Worm (Caenorhabditis elegans) whole organism, L4 larva: ENCODE data around the gene cox-14.

Experiments
- T20F7.1 ChIP-seq: fragments of 200-800 bp; sonication (Bioruptor generic); optimal IDR thresholded peaks from 2 replicates; lab custom pipeline; 2018; ENCODE audit warnings: mild to moderate bottlenecking, missing genetic modification characterization, missing compliant biosample characterization
- aha-1 ChIP-seq: fragments of 150-350 bp; peaks from one replicate; lab custom pipeline; 2014; ENCODE audit warnings: missing biosample characterization, missing genetic modification characterization
- ama-1 ChIP-seq: fragments of 150-350 bp; optimal IDR thresholded peaks from 2 replicates; lab custom pipeline; 2014; ENCODE audit warnings: inconsistent platforms, mixed read lengths
- ceh-20 ChIP-seq: fragments of 200-800 bp; sonication (Bioruptor generic); IDR thresholded peaks from 2 replicates; pipeline ENCODE4 v1.3.6; 2022; ENCODE audit warnings: missing genetic modification reagents, missing genetic modification characterization, missing compliant biosample characterization
- ceh-62 ChIP-seq: sonication (generic microtip); optimal IDR thresholded peaks from 2 replicates; lab custom pipeline; 2017; ENCODE audit warnings: missing biosample characterization, missing genetic modification characterization
- cey-2 ChIP-seq: sonication (generic microtip); optimal IDR thresholded peaks from 3 replicates; lab custom pipeline; 2017; ENCODE audit warnings: missing genetic modification characterization, mild to moderate bottlenecking, missing compliant biosample characterization, antibody characterized with exemption, borderline replicate concordance; ENCODE audit not compliant: insufficient read depth
- daf-16 ChIP-seq, 3 experiments: sonication (generic microtip); optimal IDR thresholded peaks; 2 replicates each; lab custom pipeline; 2016 to 2017; ENCODE audit warnings: missing genetic modification characterization in 3 of 3, missing genetic modification reagents in 3 of 3, mild to moderate bottlenecking in 2 of 3, missing compliant biosample characterization in 2 of 3, missing biosample characterization in 1 of 3, moderate library complexity in 1 of 3
- daf-19 ChIP-seq: fragments of 200-800 bp; sonication (Bioruptor generic); conservative IDR thresholded peaks from 2 replicates; pipeline ENCODE4 v1.3.6; 2022; ENCODE audit warnings: missing genetic modification characterization, missing compliant biosample characterization
- daf-8 ChIP-seq: fragments of 200-800 bp; sonication (Bioruptor generic); IDR thresholded peaks from 2 replicates; pipeline ENCODE4 v1.3.6; 2022; ENCODE audit warnings: missing genetic modification characterization, missing compliant biosample characterization
- dmd-6 ChIP-seq: fragments of 200-800 bp; sonication (Bioruptor generic); IDR thresholded peaks from 2 replicates; pipeline ENCODE4 v1.3.6; 2022; ENCODE audit warnings: missing genetic modification reagents, missing genetic modification characterization, missing compliant biosample characterization
- dpl-1 ChIP-seq: fragments of 150-350 bp; optimal IDR thresholded peaks from 2 replicates; lab custom pipeline; 2014; ENCODE audit warnings: missing biosample characterization, missing genetic modification reagents, missing genetic modification characterization
- duxl-1 ChIP-seq: sonication (generic microtip); optimal IDR thresholded peaks from 2 replicates; lab custom pipeline; 2016; ENCODE audit warnings: mild to moderate bottlenecking, missing genetic modification characterization, moderate library complexity, missing compliant biosample characterization; ENCODE audit not compliant: poor library complexity
- dve-1 ChIP-seq: sonication (generic microtip); optimal IDR thresholded peaks from 2 replicates; lab custom pipeline; 2017; ENCODE audit warnings: antibody characterized with exemption, mild to moderate bottlenecking, missing genetic modification characterization, missing compliant biosample characterization; ENCODE audit not compliant: insufficient read depth
- fkh-10 ChIP-seq: fragments of 150-350 bp; optimal IDR thresholded peaks from 2 replicates; lab custom pipeline; 2014; ENCODE audit warnings: missing biosample characterization, missing genetic modification reagents, missing genetic modification characterization
- fos-1 ChIP-seq: fragments of 150-350 bp; optimal IDR thresholded peaks from 2 replicates; lab custom pipeline; 2014; ENCODE audit warnings: missing biosample characterization, missing genetic modification characterization
- gei-8 ChIP-seq: fragments of 200-800 bp; sonication (Bioruptor generic); optimal IDR thresholded peaks from 2 replicates; lab custom pipeline; 2018; ENCODE audit warnings: mild to moderate bottlenecking, missing genetic modification characterization, missing compliant biosample characterization
- hif-1 ChIP-seq, 2 experiments: sonication (generic microtip); optimal IDR thresholded peaks; 2 replicates each; lab custom pipeline; 2016 to 2017; ENCODE audit warnings: missing compliant biosample characterization in 2 of 2, missing genetic modification characterization in 2 of 2, missing genetic modification reagents in 2 of 2, missing genotype in 2 of 2, mild to moderate bottlenecking in 1 of 2
- hlh-11 ChIP-seq: fragments of 200-800 bp; sonication (Bioruptor generic); optimal IDR thresholded peaks from 2 replicates; lab custom pipeline; 2018; ENCODE audit warnings: mild to moderate bottlenecking, missing genetic modification characterization, missing compliant biosample characterization
- hlh-30 ChIP-seq: sonication (generic microtip); optimal IDR thresholded peaks from 2 replicates; lab custom pipeline; 2017; ENCODE audit warnings: antibody characterized with exemption, mild to moderate bottlenecking, missing genetic modification characterization, missing compliant biosample characterization; ENCODE audit not compliant: insufficient read depth
- hmg-1.1 ChIP-seq: fragments of 200-800 bp; sonication (Bioruptor generic); IDR thresholded peaks from 2 replicates; pipeline ENCODE4 v1.3.6; 2022; ENCODE audit warnings: missing genetic modification reagents, missing genetic modification characterization, missing compliant biosample characterization
- lin-1 ChIP-seq: fragments of 200-800 bp; sonication (Bioruptor generic); IDR thresholded peaks from 2 replicates; pipeline ENCODE4 v1.3.6; 2022; ENCODE audit warnings: missing genetic modification reagents, missing genetic modification characterization, missing compliant biosample characterization
- lin-13 ChIP-seq: fragments of 150-350 bp; optimal IDR thresholded peaks from 2 replicates; lab custom pipeline; 2014; ENCODE audit warnings: missing biosample characterization, missing genetic modification reagents, missing genetic modification characterization
- lir-3 ChIP-seq: sonication (generic microtip); optimal IDR thresholded peaks from 2 replicates; lab custom pipeline; 2016; ENCODE audit warnings: mild to moderate bottlenecking, missing genetic modification characterization, missing compliant biosample characterization
- lsy-2 ChIP-seq, 2 experiments: fragments of 150-350 bp in 1 of 2; sonication (generic microtip) in 1 of 2; optimal IDR thresholded peaks; 2 replicates each; lab custom pipeline; 2014 to 2017; ENCODE audit warnings: missing biosample characterization in 2 of 2, missing genetic modification characterization in 2 of 2
- madf-5 ChIP-seq, 2 experiments: fragments of 200-800 bp; sonication (Bioruptor generic); IDR thresholded peaks; 2 replicates each; pipeline ENCODE4 v1.3.6; 2022; ENCODE audit warnings: missing compliant biosample characterization in 2 of 2, missing genetic modification characterization in 2 of 2
- mep-1 ChIP-seq: fragments of 150-350 bp; sonication (generic microtip); optimal IDR thresholded peaks from 3 replicates; lab custom pipeline; 2014; ENCODE audit warnings: missing biosample characterization, missing genetic modification characterization
- mes-2 ChIP-seq: sonication (generic microtip); optimal IDR thresholded peaks from 2 replicates; lab custom pipeline; 2016; ENCODE audit warnings: missing genotype, mild to moderate bottlenecking, missing genetic modification characterization, missing compliant biosample characterization; ENCODE audit not compliant: poor library complexity, severe bottlenecking
- mxl-3 ChIP-seq: fragments of 200-800 bp; sonication (Bioruptor generic); optimal IDR thresholded peaks from 2 replicates; lab custom pipeline; 2018; ENCODE audit warnings: mild to moderate bottlenecking, missing genetic modification characterization, missing compliant biosample characterization
- nhr-10 ChIP-seq: fragments of 150-350 bp; optimal IDR thresholded peaks from 2 replicates; lab custom pipeline; 2014; ENCODE audit warnings: missing biosample characterization, missing genetic modification characterization
- nhr-102 ChIP-seq: sonication (generic microtip); optimal IDR thresholded peaks from 2 replicates; lab custom pipeline; 2016; ENCODE audit warnings: mild to moderate bottlenecking, missing genetic modification characterization, moderate library complexity, missing compliant biosample characterization
- nhr-237 ChIP-seq: sonication (generic microtip); optimal IDR thresholded peaks from 2 replicates; lab custom pipeline; 2017; ENCODE audit warnings: missing biosample characterization, missing genetic modification characterization
- nhr-28 ChIP-seq: fragments of 150-350 bp; optimal IDR thresholded peaks from 2 replicates; lab custom pipeline; 2014; ENCODE audit warnings: missing biosample characterization, missing genetic modification characterization
- nhr-41 ChIP-seq: fragments of 200-800 bp; sonication (Bioruptor generic); IDR thresholded peaks from 2 replicates; pipeline ENCODE4 v1.3.6; 2022; ENCODE audit warnings: missing genetic modification reagents, missing genetic modification characterization, missing compliant biosample characterization
- nhr-42 ChIP-seq: fragments of 200-800 bp; sonication (Bioruptor generic); IDR thresholded peaks from 2 replicates; pipeline ENCODE4 v1.3.6; 2022; ENCODE audit warnings: missing genetic modification characterization, missing compliant biosample characterization
- nhr-48 ChIP-seq: sonication (generic microtip); optimal IDR thresholded peaks from 2 replicates; lab custom pipeline; 2016; ENCODE audit warnings: mild to moderate bottlenecking, missing genetic modification characterization, missing compliant biosample characterization
- nhr-76 ChIP-seq: fragments of 150-350 bp; optimal IDR thresholded peaks from 2 replicates; lab custom pipeline; 2014; ENCODE audit warnings: missing biosample characterization, missing genetic modification characterization
- pqm-1 ChIP-seq: sonication (generic microtip); optimal IDR thresholded peaks from 2 replicates; lab custom pipeline; 2017; ENCODE audit warnings: missing biosample characterization, missing genetic modification characterization
- rbr-2 ChIP-seq: sonication (generic microtip); optimal IDR thresholded peaks from 2 replicates; lab custom pipeline; 2016; ENCODE audit warnings: missing genotype, missing genetic modification characterization, missing compliant biosample characterization
- saeg-2 ChIP-seq: fragments of 200-800 bp; sonication (Bioruptor generic); IDR thresholded peaks from 2 replicates; pipeline ENCODE4 v1.3.6; 2022; ENCODE audit warnings: missing genetic modification reagents, missing genetic modification characterization, missing compliant biosample characterization
- snpc-4 ChIP-seq: fragments of 150-350 bp; optimal IDR thresholded peaks from 2 replicates; lab custom pipeline; 2014; ENCODE audit warnings: missing biosample characterization, missing genetic modification characterization
- unc-62 ChIP-seq, 3 experiments: fragments of 150-350 bp in 1 of 3; sonication (generic microtip); optimal IDR thresholded peaks in 2 of 3; peaks in 1 of 3; 1 replicate in 1 of 3; 2 replicates in 2 of 3; lab custom pipeline; 2014 to 2017; ENCODE audit warnings: missing biosample characterization in 3 of 3, missing genetic modification characterization in 3 of 3, missing genetic modification reagents in 3 of 3, missing genotype in 1 of 3
- ztf-11 ChIP-seq: fragments of 150-350 bp; optimal IDR thresholded peaks from 2 replicates; lab custom pipeline; 2014; ENCODE audit warnings: missing biosample characterization, missing genetic modification characterization
- ztf-7 ChIP-seq: fragments of 150-350 bp; optimal IDR thresholded peaks from 2 replicates; lab custom pipeline; 2014; ENCODE audit warnings: missing biosample characterization, missing genetic modification characterization

cox-14 gene

DNA sequence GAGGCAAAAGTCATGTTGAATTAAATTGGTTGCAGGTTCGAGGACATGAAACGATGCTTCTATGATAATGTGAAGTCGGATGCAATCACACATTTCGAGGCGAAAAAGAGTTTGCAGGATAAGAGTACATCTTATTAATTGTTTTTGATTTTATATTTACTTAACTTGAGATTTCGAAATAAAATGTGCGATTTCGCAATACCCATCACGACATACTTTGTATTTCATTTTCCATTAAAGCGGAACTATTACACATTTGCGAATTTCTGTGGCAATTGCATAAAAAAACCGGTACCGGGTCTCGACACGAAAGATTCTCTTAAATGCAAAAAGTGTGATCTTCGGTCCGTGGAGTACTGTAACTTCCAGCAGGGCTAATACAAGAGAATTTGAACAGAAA is 16.4 kb upstream of the cox-14 start:
- no peak for TF ChIP-seq rbr-2 (tag; lab: Kevin White, UChicago)
- TF ChIP-seq hmg-1.1: no peak
- no peak for TF ChIP-seq ztf-11 (tag; lab: Kevin White, UChicago)
- TF ChIP-seq dmd-6 (GFP tag; lab: Robert Waterston, UW): no peak
- TF ChIP-seq ceh-62 (tag; lab: Kevin White, UChicago): no peak
- no peak for TF ChIP-seq nhr-48 (tag; lab: Kevin White, UChicago)
- TF ChIP-seq nhr-28 (tag; lab: Kevin White, UChicago): no peak
- no peak for TF ChIP-seq nhr-42
- TF ChIP-seq lin-1 (GFP tag; lab: Robert Waterston, UW): no peak
- no peak for TF ChIP-seq fos-1 (tag; lab: Kevin White, UChicago)
- no peak for TF ChIP-seq saeg-2
- no peak for TF ChIP-seq nhr-10 (tag; lab: Kevin White, UChicago)
- TF ChIP-seq nhr-76: no peak
- TF ChIP-seq, all 104 proteins: peak for 0

DNA sequence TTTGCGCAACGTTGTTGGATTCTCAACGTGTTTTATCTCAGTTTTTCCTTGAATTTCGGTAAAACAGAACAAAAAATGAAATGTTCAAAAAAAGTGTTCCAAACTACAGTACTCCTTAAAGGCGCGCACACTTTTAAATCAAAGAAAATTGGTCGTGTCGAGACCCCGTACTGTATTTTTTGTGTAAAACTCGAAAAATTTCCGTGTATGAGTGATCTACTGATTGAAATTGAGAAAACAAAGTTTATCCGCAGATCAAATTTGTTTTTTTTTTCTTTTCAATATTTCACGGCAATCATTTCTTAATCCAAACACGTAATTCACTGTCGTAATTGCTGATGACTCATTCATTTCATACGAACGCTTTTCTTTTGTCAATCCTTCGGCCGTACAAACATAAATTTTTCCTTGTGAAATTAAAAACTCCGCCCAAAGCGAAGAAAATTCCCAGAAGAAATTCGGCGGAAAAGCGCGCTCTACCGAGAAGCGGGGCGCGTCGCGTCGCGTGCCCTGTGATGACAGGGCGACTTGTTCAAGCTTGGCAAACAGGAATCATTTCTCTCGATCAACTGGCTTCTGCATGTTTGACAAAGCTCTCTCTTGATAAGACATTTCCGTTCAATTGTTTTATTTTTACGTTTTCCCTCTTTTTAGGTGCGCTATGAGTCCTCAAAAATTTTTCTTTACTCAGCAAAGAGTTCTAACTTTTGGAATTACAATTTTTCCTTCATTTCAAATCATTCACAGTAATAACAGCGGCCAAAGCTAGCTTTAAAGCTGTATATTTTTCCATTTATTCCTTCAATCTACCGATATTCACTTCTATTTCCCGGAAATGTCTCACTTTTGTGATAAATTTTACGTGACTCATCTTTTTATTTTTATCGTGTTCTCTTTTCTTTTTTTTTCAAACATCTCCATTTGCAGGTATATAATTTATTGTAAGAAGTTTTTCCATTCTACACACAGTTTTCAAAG is 15.6 kb upstream of the cox-14 start, which contains the start of gene chc-1:
Gene chc-1, plus strand, starts transcription at position 928 of the 978 bp plus-strand sequence.
- TF ChIP-seq ama-1 (peak; percentile 48), mep-1 (tag; lab: Kevin White, UChicago) (peak; percentile 70), mes-2 (tag; lab: Kevin White, UChicago) (peak; percentile 56), daf-16 (GFP tag; optimal IDR thresholded peaks at IDR 0.05; lab: Kevin White, UChicago) (no peak), daf-16 (tag; optimal IDR thresholded peaks at IDR 0.05; lab: Kevin White, UChicago) (peak; percentile 26), dpl-1 (peak; percentile 17), gei-8 (GFP tag; lab: Kevin White, UChicago) (no peak), lsy-2 (tag; optimal IDR thresholded peaks at IDR 0.05; lab: Kevin White, UChicago) (peak in 1 of 2 experiments; percentile 45), dve-1 (tag; lab: Kevin White, UChicago) (peak; percentile 49), hlh-30 (peak; percentile 64), hif-1 (tag; optimal IDR thresholded peaks at IDR 0.05; lab: Kevin White, UChicago) (peak in 1 of 2 experiments; percentile 4), mxl-3 (GFP tag; lab: Kevin White, UChicago) (peak; percentile 1), aha-1 (tag; lab: Kevin White, UChicago) (peak; percentile 62), hlh-11 (peak; percentile 49), pqm-1 (tag; lab: Kevin White, UChicago) (peak; percentile 50), nhr-28 (tag; lab: Kevin White, UChicago) (peak; percentile 36), daf-8 (GFP tag; lab: Robert Waterston, UW) (no peak), dmd-6 (GFP tag; lab: Robert Waterston, UW) (peak; percentile 33; the same call in 1 of the 2 replicates), madf-5 (GFP tag; IDR thresholded peaks at IDR 0.05; lab: Robert Waterston, UW) (no peak), ztf-7 (tag; lab: Kevin White, UChicago) (no peak), ceh-20 (GFP tag; lab: Robert Waterston, UW) (no peak)

DNA sequence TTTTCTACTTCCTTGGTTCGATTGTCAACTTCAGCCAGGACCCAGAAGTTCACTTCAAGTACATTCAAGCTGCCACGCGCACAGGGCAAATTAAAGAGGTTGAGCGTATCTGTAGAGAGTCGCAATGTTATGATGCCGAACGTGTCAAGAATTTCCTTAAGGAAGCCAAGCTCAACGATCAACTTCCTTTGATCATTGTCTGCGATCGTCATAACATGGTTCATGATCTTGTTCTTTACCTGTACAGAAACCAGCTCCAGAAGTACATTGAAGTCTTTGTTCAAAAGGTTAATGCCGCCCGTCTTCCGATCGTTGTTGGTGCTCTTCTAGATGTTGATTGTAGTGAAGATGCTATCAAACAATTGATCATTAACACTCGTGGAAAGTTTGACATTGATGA is 12.4 kb upstream of the cox-14 start:
- TF ChIP-seq unc-62 (GFP tag; optimal IDR thresholded peaks at IDR 0.05 in 1 of 2; lab: Kevin White, UChicago) (peak in 1 of 2 experiments; percentile 61), unc-62 (tag; optimal IDR thresholded peaks at IDR 0.05; lab: Kevin White, UChicago) (no peak), lin-13 (GFP tag; lab: Kevin White, UChicago) (no peak)

DNA sequence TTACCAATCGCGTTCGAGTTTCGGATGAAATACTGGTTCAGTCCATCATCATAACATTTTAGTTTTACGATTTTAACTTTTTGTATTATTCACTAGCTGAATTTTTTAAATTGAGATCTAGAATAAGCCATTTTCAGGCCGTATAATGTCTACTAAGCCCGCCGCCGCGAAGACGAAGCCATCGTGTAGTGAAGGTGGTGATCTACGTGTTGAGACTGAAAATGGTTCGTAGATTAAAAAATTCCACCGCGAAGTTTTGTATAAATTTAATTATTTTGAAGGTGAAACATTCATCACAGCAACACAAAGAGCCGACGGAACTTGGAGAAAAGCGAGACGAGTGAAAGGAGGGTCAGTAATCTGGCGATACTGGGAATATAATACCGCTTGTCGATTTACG is 9.0 kb upstream of the cox-14 start, which contains the start of gene T20G5.9:
Gene T20G5.9, plus strand, starts transcription at position 138 of the 400 bp plus-strand sequence.
- TF ChIP-seq T20F7.1 (no peak), nhr-102 (tag; lab: Kevin White, UChicago) (peak; percentile 12), hlh-11 (no peak), snpc-4 (no peak), lin-1 (GFP tag; lab: Robert Waterston, UW) (no peak), duxl-1 (tag; lab: Kevin White, UChicago) (peak; percentile 3), lir-3 (tag; lab: Kevin White, UChicago) (no peak), cey-2 (tag; lab: Kevin White, UChicago) (no peak), nhr-237 (no peak), daf-19 (GFP tag; lab: Robert Waterston, UW) (no peak), fkh-10 (no peak), gei-8 (GFP tag; lab: Kevin White, UChicago) (no peak), ama-1 (peak; percentile 53), saeg-2 (no peak), nhr-42 (0 out of 2 replicates have a peak, but pooled peaks have one; percentile 15), nhr-41 (no peak)
